Fruit fly (Drosophila melanogaster): ENCODE data around the gene Tom20.
A peak's percentile ranks its signal among the peaks of the same experiment; 100 is the strongest.

Gene Tom20

DNA sequence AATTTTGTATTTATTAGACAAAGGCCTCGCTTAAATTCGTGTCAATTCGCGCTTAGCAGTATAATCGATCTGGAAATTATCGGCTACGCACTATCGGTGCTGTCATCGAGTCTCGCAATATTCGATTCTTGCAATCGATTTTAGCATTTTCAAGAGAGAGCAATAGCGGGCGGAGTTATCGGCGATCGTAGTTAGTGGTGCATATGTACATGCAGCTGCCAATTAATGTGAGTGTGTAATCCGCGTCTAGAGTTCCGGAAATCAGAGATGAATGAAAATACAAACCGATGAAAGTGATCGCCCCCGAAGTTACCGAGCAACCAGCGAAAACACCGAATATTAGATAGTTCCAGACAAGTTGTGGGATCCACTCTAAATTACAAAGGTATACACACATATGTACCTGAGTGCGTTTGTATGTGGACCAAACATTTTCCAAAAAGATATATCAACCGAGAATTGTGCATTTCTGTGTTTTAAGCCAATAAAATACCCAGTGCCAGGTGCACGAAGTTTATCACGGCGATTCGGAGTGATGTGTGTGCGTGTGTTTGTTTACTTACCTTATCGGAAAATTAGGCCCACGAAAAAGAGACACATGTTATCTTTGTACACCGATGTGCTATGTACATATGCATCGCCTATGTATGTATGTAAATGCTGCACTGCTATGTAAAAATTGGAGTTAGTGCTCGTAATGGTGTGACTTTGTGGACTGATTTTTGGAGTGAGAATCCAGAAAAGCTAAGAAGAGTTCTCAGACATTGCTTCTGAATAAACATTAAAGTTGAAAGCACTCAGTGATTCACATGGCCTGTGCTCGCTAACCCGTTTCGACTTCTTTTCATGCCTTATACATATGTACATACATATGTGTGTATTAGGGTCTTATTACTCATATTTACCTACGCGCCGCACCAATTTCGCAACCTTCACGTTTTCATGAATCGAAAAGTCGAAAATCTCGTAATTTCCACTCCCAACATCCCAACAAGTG is 6.1 kb downstream of the Tom20 start (continued):
- TF ChIP-seq br (optimal IDR thresholded peaks at IDR 0.05) (no peak), zen2 (GFP tag; IDR thresholded peaks at IDR 0.05; ENCODE audit: partially characterized antibody) (peak; percentile 97), tll (GFP tag; optimal IDR thresholded peaks at IDR 0.05) (peak in 1 of 2 experiments; percentile 72), Ptx1 (GFP tag; IDR thresholded peaks at IDR 0.05) (no peak), btn (GFP tag; optimal IDR thresholded peaks at IDR 0.05) (no peak), TFAM (GFP tag; optimal IDR thresholded peaks at IDR 0.05) (no peak), Side (GFP tag; optimal IDR thresholded peaks at IDR 0.05) (no peak), ken (GFP tag; IDR thresholded peaks at IDR 0.05) (0 out of 3 replicates have a peak, but pooled peaks have one; percentile 28), Atf-2 (GFP tag; optimal IDR thresholded peaks at IDR 0.05) (no peak), croc (GFP tag; conservative IDR thresholded peaks at IDR 0.05) (no peak), D19B (GFP tag; optimal IDR thresholded peaks at IDR 0.05) (no peak), chinmo (GFP tag; IDR thresholded peaks at IDR 0.05; ENCODE audit: partially characterized antibody) (peak; percentile 99), cas (GFP tag; IDR thresholded peaks at IDR 0.05) (no peak), CG15601 (tag; optimal IDR thresholded peaks at IDR 0.05) (no peak), gsb-n (tag; optimal IDR thresholded peaks at IDR 0.05) (no peak), wdn (GFP tag; IDR thresholded peaks at IDR 0.05) (no peak), abd-A (tag; optimal IDR thresholded peaks at IDR 0.05) (no peak), ERR (GFP tag; optimal IDR thresholded peaks at IDR 0.05) (no peak), CG10654 (GFP tag; optimal IDR thresholded peaks at IDR 0.05) (no peak), zfh2 (GFP tag; optimal IDR thresholded peaks at IDR 0.05) (no peak), Dip3 (GFP tag; optimal IDR thresholded peaks at IDR 0.05) (no peak), CG34376 (GFP tag; optimal IDR thresholded peaks at IDR 0.05) (no peak), mirr (GFP tag; optimal IDR thresholded peaks at IDR 0.05) (peak; percentile 44), CG9437 (GFP tag; optimal IDR thresholded peaks at IDR 0.05) (no peak), fu2 (GFP tag; optimal IDR thresholded peaks at IDR 0.05) (no peak), pan (optimal IDR thresholded peaks at IDR 0.05) (no peak), pan (GFP tag; optimal IDR thresholded peaks at IDR 0.05 in 1 of 2, IDR thresholded peaks at IDR 0.05 in 1 of 2) (no peak), sima (GFP tag; optimal IDR thresholded peaks at IDR 0.05) (no peak), tin (GFP tag; optimal IDR thresholded peaks at IDR 0.05) (no peak), Adf1 (GFP tag; IDR thresholded peaks at IDR 0.05) (no peak), CG10543 (GFP tag; optimal IDR thresholded peaks at IDR 0.05) (no peak), Lhr (GFP tag; optimal IDR thresholded peaks at IDR 0.05) (no peak), HLHmδ (GFP tag; optimal IDR thresholded peaks at IDR 0.05) (peak; percentile 81), ab (GFP tag; optimal IDR thresholded peaks at IDR 0.05) (no peak), eve (GFP tag; optimal IDR thresholded peaks at IDR 0.05) (peak in 1 of 2 experiments; percentile 82), CG7745 (tag; optimal IDR thresholded peaks at IDR 0.05) (no peak), jumu (GFP tag; optimal IDR thresholded peaks at IDR 0.05) (no peak), oc (tag; optimal IDR thresholded peaks at IDR 0.05) (no peak), CG10565 (GFP tag; optimal IDR thresholded peaks at IDR 0.05) (no peak), stwl (tag; optimal IDR thresholded peaks at IDR 0.05) (peak; percentile 94), CG14014 (GFP tag; IDR thresholded peaks at IDR 0.05) (no peak), CG15479 (GFP tag; optimal IDR thresholded peaks at IDR 0.05) (peak; percentile 84), h (optimal IDR thresholded peaks at IDR 0.05) (no peak), Ets97D (GFP tag; optimal IDR thresholded peaks at IDR 0.05) (peak; percentile 41), CG31388 (GFP tag; optimal IDR thresholded peaks at IDR 0.05) (no peak), hb (GFP tag; IDR thresholded peaks at IDR 0.05; ENCODE audit: partially characterized antibody) (peak; percentile 99), ssp (GFP tag; IDR thresholded peaks at IDR 0.05) (no peak), CG9932 (GFP tag; IDR thresholded peaks at IDR 0.05) (no peak), CG2875 (GFP tag; optimal IDR thresholded peaks at IDR 0.05) (no peak), CG12219 (GFP tag; optimal IDR thresholded peaks at IDR 0.05) (no peak)
